Worm (Caenorhabditis elegans): ENCODE data around the gene sgn-1.
A peak's percentile ranks its signal among the peaks of the same experiment; 100 is the strongest.

sgn-1 gene

ce11 chrII:8817225-8817624 is 33.8 kb upstream of the sgn-1 start:
- no peak for TF ChIP-seq nhr-10 (tag; optimal IDR thresholded peaks at IDR 0.05)
- no peak for TF ChIP-seq egl-27 (tag; optimal IDR thresholded peaks at IDR 0.05)
- TF ChIP-seq F37D6.2 (tag; optimal IDR thresholded peaks at IDR 0.05): no peak
- TF ChIP-seq arid-1 (GFP tag; conservative IDR thresholded peaks at IDR 0.05): 0 out of 2 replicates have a peak, but pooled peaks have one; percentile 21
- TF ChIP-seq lin-29 (GFP tag; IDR thresholded peaks at IDR 0.05): no peak
- no peak for TF ChIP-seq skn-1 (tag; optimal IDR thresholded peaks at IDR 0.05)
- no peak for TF ChIP-seq pha-4 (GFP tag; IDR thresholded peaks at IDR 0.05)
- TF ChIP-seq pha-4 (tag; optimal IDR thresholded peaks at IDR 0.05): no peak
- TF ChIP-seq fos-1 (tag; optimal IDR thresholded peaks at IDR 0.05): no peak
- TF ChIP-seq mdt-29 (GFP tag; IDR thresholded peaks at IDR 0.05): peak; percentile 10; the same call in 1 of the 2 replicates
- peak; percentile 50 for TF ChIP-seq T20F7.1 (GFP tag; optimal IDR thresholded peaks at IDR 0.05)
- no peak for TF ChIP-seq daf-8 (GFP tag; IDR thresholded peaks at IDR 0.05)
- TF ChIP-seq lin-38 (GFP tag; IDR thresholded peaks at IDR 0.05): no peak
- TF ChIP-seq ztf-7 (tag; optimal IDR thresholded peaks at IDR 0.05): no peak
- TF ChIP-seq F26F4.8 (GFP tag; conservative IDR thresholded peaks at IDR 0.05): no peak
- peak; percentile 88 for TF ChIP-seq zfp-3 (GFP tag; conservative IDR thresholded peaks at IDR 0.05)
- peak; percentile 52 for TF ChIP-seq mep-1 (tag; optimal IDR thresholded peaks at IDR 0.05)
- 0 out of 2 replicates have a peak, but pooled peaks have one; percentile 37 for TF ChIP-seq ceh-20 (GFP tag; IDR thresholded peaks at IDR 0.05)
- TF ChIP-seq dve-1 (tag; optimal IDR thresholded peaks at IDR 0.05; ENCODE audit: insufficient read depth): peak; percentile 16
- no peak for TF ChIP-seq nhr-42 (GFP tag; IDR thresholded peaks at IDR 0.05)
- TF ChIP-seq nhr-237 (tag; optimal IDR thresholded peaks at IDR 0.05): no peak
- no peak for TF ChIP-seq zfp-2 (tag; optimal IDR thresholded peaks at IDR 0.05)
- no peak for TF ChIP-seq sdz-12 (GFP tag; optimal IDR thresholded peaks at IDR 0.05)
- TF ChIP-seq duxl-1 (tag; optimal IDR thresholded peaks at IDR 0.05; ENCODE audit: poor library complexity): peak; percentile 11
- peak; percentile 18 for TF ChIP-seq nhr-28 (tag; optimal IDR thresholded peaks at IDR 0.05)

DNA sequence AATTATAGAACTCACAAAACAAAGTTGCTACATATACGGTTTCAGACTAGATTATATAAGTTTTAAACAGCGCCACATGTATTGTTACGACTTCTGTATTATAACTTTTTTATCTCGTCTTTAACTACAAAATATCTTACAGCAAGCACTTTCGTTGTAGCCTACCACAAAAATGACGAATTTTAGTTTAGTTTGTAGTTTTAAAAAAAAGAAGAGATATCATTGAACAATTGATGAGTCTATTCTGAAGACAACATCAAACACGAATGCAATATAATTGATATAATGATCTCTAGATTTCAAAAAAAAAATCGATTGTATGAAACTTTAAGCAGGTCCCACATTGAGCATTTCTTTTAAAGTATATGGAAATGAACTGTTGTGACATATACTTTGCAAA is 30.8 kb upstream of the sgn-1 start:
- no peak for TF ChIP-seq T26A8.4 (GFP tag; IDR thresholded peaks at IDR 0.05)
- no peak for TF ChIP-seq nhr-48 (tag; optimal IDR thresholded peaks at IDR 0.05)
- TF ChIP-seq jun-1 (tag; optimal IDR thresholded peaks at IDR 0.05): no peak
- no peak for TF ChIP-seq Y75B8A.6 (GFP tag; IDR thresholded peaks at IDR 0.05)
- peak; percentile 94 for TF ChIP-seq nhr-28 (tag; optimal IDR thresholded peaks at IDR 0.05)
- TF ChIP-seq sdz-12 (GFP tag; optimal IDR thresholded peaks at IDR 0.05): no peak
- TF ChIP-seq aha-1 (tag): peak; percentile 99
- no peak for TF ChIP-seq lir-3 (tag; optimal IDR thresholded peaks at IDR 0.05)
- no peak for TF ChIP-seq fos-1 (tag; optimal IDR thresholded peaks at IDR 0.05)
- TF ChIP-seq R02D3.7 (tag; optimal IDR thresholded peaks at IDR 0.05): no peak

DNA sequence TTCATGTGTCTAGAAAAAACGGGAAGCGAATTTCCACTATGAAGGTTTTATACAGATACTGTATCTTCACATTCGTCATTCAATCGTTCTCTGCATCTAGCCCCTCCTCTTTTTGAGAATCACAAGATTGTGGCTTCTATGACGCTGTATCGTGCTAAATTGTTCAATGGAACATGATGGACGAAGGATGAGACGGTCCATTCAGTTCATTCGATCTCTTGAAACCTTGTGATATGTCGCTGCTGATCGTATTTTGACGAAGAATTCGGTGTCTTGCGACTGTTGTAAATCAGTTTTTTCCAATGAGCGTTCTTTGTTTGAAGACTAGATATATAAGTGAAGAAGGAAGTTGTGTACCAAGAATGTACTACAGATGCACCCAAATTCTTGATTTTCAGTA is 30.2 kb upstream of the sgn-1 start:
- TF ChIP-seq ceh-28 (tag; optimal IDR thresholded peaks at IDR 0.05) (no peak), sdz-12 (GFP tag; optimal IDR thresholded peaks at IDR 0.05) (no peak), Y5F2A.4 (GFP tag; optimal IDR thresholded peaks at IDR 0.05) (no peak), nhr-41 (GFP tag; IDR thresholded peaks at IDR 0.05) (no peak), pha-4 (GFP tag; IDR thresholded peaks at IDR 0.05) (no peak), pha-4 (tag; optimal IDR thresholded peaks at IDR 0.05) (no peak), lsy-2 (tag; optimal IDR thresholded peaks at IDR 0.05) (peak; percentile 7 to 50), tra-1 (GFP tag; IDR thresholded peaks at IDR 0.05) (no peak), nhr-77 (tag; optimal IDR thresholded peaks at IDR 0.05) (no peak), unc-130 (GFP tag; optimal IDR thresholded peaks at IDR 0.05) (no peak), nhr-6 (tag; optimal IDR thresholded peaks at IDR 0.05) (no peak), zfp-2 (tag; optimal IDR thresholded peaks at IDR 0.05) (no peak), arid-1 (GFP tag; conservative IDR thresholded peaks at IDR 0.05) (no peak), nhr-48 (tag; optimal IDR thresholded peaks at IDR 0.05) (peak; percentile 97), mdl-1 (tag; optimal IDR thresholded peaks at IDR 0.05) (peak in 1 of 2 experiments; percentile 79), F44E2.7 (GFP tag; IDR thresholded peaks at IDR 0.05) (no peak), zip-2 (tag; optimal IDR thresholded peaks at IDR 0.05) (no peak), ztf-11 (tag; optimal IDR thresholded peaks at IDR 0.05) (no peak), ceh-62 (tag; optimal IDR thresholded peaks at IDR 0.05) (no peak), lin-1 (GFP tag; IDR thresholded peaks at IDR 0.05) (no peak), daf-8 (GFP tag; IDR thresholded peaks at IDR 0.05) (no peak), mes-2 (tag; optimal IDR thresholded peaks at IDR 0.05; ENCODE audit: poor library complexity, severe bottlenecking) (peak; percentile 29), hmg-1.1 (GFP tag; IDR thresholded peaks at IDR 0.05) (no peak), Y48G9A.11 (GFP tag; IDR thresholded peaks at IDR 0.05) (no peak), php-3 (GFP tag; IDR thresholded peaks at IDR 0.05) (no peak)
